Fruit fly (Drosophila melanogaster) whole organism, embryonic: Measurements from ENCODE around the gene r-cup.

Experiments used
- Ada2b ChIP-seq: fragments of 200-800 bp; sonication (Bioruptor generic); IDR thresholded peaks from 2 replicates; pipeline ENCODE4 v1.3.6; 2022; ENCODE audit warnings: missing biosample characterization, missing genetic modification characterization
- Blimp-1 ChIP-seq: fragments of 200-800 bp; sonication (Bioruptor generic); optimal IDR thresholded peaks from 3 replicates; lab custom pipeline; 2018; ENCODE audit warnings: missing biosample characterization, missing genetic modification characterization, mild to moderate bottlenecking, moderate library complexity, missing genetic modification reagents
- CG10366 ChIP-seq: fragments of 200-800 bp; sonication (Bioruptor generic); IDR thresholded peaks from 2 replicates; pipeline ENCODE4 v1.3.6; 2022; ENCODE audit warnings: missing biosample characterization, missing genetic modification characterization
- CG10462 ChIP-seq: fragments of 200-800 bp; sonication (Bioruptor generic); optimal IDR thresholded peaks from 2 replicates; lab custom pipeline; 2016; ENCODE audit warnings: missing biosample characterization, missing genetic modification characterization
- CG13624 ChIP-seq: fragments of 200-800 bp; sonication (Bioruptor generic); optimal IDR thresholded peaks from 2 replicates; lab custom pipeline; 2016; ENCODE audit warnings: missing biosample characterization, missing genetic modification characterization
- CG14667 ChIP-seq: fragments of 200-800 bp; sonication (Bioruptor generic); IDR thresholded peaks from 2 replicates; pipeline ENCODE4 v1.3.6; 2022; ENCODE audit warnings: missing biosample characterization, missing genetic modification characterization
- CG1603 ChIP-seq: fragments of 200-800 bp; sonication (Bioruptor generic); optimal IDR thresholded peaks from 2 replicates; lab custom pipeline; 2019; ENCODE audit warnings: missing biosample characterization, mild to moderate bottlenecking, missing genetic modification characterization, moderate library complexity
- CG1647 ChIP-seq: fragments of 200-800 bp; sonication (Bioruptor generic); optimal IDR thresholded peaks from 3 replicates; lab custom pipeline; 2016; ENCODE audit warnings: missing biosample characterization, missing genetic modification characterization
- CG2120 ChIP-seq: fragments of 200-800 bp; sonication (Bioruptor generic); optimal IDR thresholded peaks from 3 replicates; lab custom pipeline; 2016; ENCODE audit warnings: missing biosample characterization, missing genetic modification characterization
- CG2712 ChIP-seq: fragments of 200-800 bp; optimal IDR thresholded peaks from 3 replicates; lab custom pipeline; 2019; ENCODE audit warnings: missing biosample characterization, mild to moderate bottlenecking, missing genetic modification characterization, moderate library complexity
- CG30403 ChIP-seq: fragments of 200-800 bp; sonication (Bioruptor generic); optimal IDR thresholded peaks from 3 replicates; lab custom pipeline; 2016; ENCODE audit warnings: missing biosample characterization, missing genetic modification characterization
- CG30431 ChIP-seq: fragments of 200-800 bp; sonication (Bioruptor generic); optimal IDR thresholded peaks from 2 replicates; lab custom pipeline; 2017; ENCODE audit warnings: missing biosample characterization, missing genetic modification characterization
- CG34376 ChIP-seq: fragments of 200-800 bp; sonication (Bioruptor generic); optimal IDR thresholded peaks from 2 replicates; lab custom pipeline; 2018; ENCODE audit warnings: missing biosample characterization, mild to moderate bottlenecking, missing genetic modification characterization
- CG3847 ChIP-seq: fragments of 200-800 bp; sonication (Bioruptor generic); IDR thresholded peaks from 2 replicates; pipeline ENCODE4 v1.3.6; 2022; ENCODE audit warnings: missing biosample characterization, missing genetic modification characterization
- CG7556 ChIP-seq: fragments of 200-800 bp; sonication (Bioruptor generic); optimal IDR thresholded peaks from 2 replicates; lab custom pipeline; 2017; ENCODE audit warnings: missing biosample characterization, mild to moderate bottlenecking, missing genetic modification characterization
- CG8478 ChIP-seq: fragments of >200 bp; optimal IDR thresholded peaks from 2 replicates; lab custom pipeline; 2018
- D19A ChIP-seq: fragments of 200-800 bp; optimal IDR thresholded peaks from 3 replicates; lab custom pipeline; 2019; ENCODE audit warnings: missing biosample characterization, mild to moderate bottlenecking, missing genetic modification characterization, moderate library complexity
- Dad ChIP-seq: fragments of 200-800 bp; sonication (Bioruptor generic); optimal IDR thresholded peaks from 3 replicates; lab custom pipeline; 2016; ENCODE audit warnings: missing biosample characterization, missing genetic modification characterization
- H2.0 ChIP-seq: fragments of 200-800 bp; sonication (Bioruptor generic); IDR thresholded peaks from 2 replicates; pipeline ENCODE4 v1.3.6; 2022; ENCODE audit warnings: missing biosample characterization, missing genetic modification characterization
- HLH54F ChIP-seq: fragments of 200-800 bp; sonication (Bioruptor generic); optimal IDR thresholded peaks from 3 replicates; lab custom pipeline; 2016; ENCODE audit warnings: missing biosample characterization, missing genetic modification characterization
- Hey ChIP-seq: fragments of 200-800 bp; sonication (Bioruptor generic); optimal IDR thresholded peaks from 3 replicates; lab custom pipeline; 2018; ENCODE audit warnings: missing biosample characterization, mild to moderate bottlenecking, missing genetic modification characterization
- Kr ChIP-seq: fragments of 200-800 bp; sonication (Bioruptor generic); optimal IDR thresholded peaks from 2 replicates; lab custom pipeline; 2017; ENCODE audit warnings: missing biosample characterization, mild to moderate bottlenecking, missing genetic modification characterization
- Med ChIP-seq: fragments of 200-800 bp; sonication (Bioruptor generic); peaks from one replicate; lab custom pipeline; 2016; ENCODE audit warnings: missing biosample characterization, missing genetic modification characterization, mild to moderate bottlenecking, inconsistent platforms, moderate library complexity
- Nf-YC ChIP-seq: fragments of 200-800 bp; optimal IDR thresholded peaks from 3 replicates; lab custom pipeline; 2019; ENCODE audit warnings: missing biosample characterization, mild to moderate bottlenecking, missing genetic modification characterization, moderate library complexity
- NfI ChIP-seq: fragments of 200-800 bp; sonication (Bioruptor generic); optimal IDR thresholded peaks from 3 replicates; lab custom pipeline; 2018; ENCODE audit warnings: missing biosample characterization, mild to moderate bottlenecking, missing genetic modification characterization, moderate library complexity
- Opbp ChIP-seq: fragments of 200-800 bp; sonication (Bioruptor generic); IDR thresholded peaks from 3 replicates; pipeline ENCODE4 v1.3.6; 2022; ENCODE audit warnings: missing biosample characterization, missing genetic modification characterization; ENCODE audit not compliant: partially characterized antibody
- Sry-β ChIP-seq: fragments of 200-800 bp; sonication (Bioruptor generic); optimal IDR thresholded peaks from 2 replicates; lab custom pipeline; 2018; ENCODE audit warnings: missing biosample characterization, mild to moderate bottlenecking, missing genetic modification characterization, moderate library complexity
- Xrp1 ChIP-seq: fragments of 200-800 bp; sonication (Bioruptor generic); IDR thresholded peaks from 2 replicates; pipeline ENCODE4 v1.3.6; 2022; ENCODE audit warnings: missing biosample characterization, missing genetic modification characterization
- ab ChIP-seq: fragments of 200-800 bp; sonication (Bioruptor generic); optimal IDR thresholded peaks from 2 replicates; lab custom pipeline; 2016; ENCODE audit warnings: missing biosample characterization, missing genetic modification characterization
- ase ChIP-seq: fragments of 200-800 bp; sonication (Bioruptor generic); IDR thresholded peaks from 3 replicates; pipeline ENCODE4 v1.3.6; 2022; ENCODE audit warnings: missing biosample characterization, missing genetic modification characterization
- bowl ChIP-seq: fragments of 200-800 bp; sonication (Bioruptor generic); IDR thresholded peaks from 2 replicates; pipeline ENCODE4 v1.3.6; 2022; ENCODE audit warnings: missing biosample characterization, missing genetic modification characterization
- btn ChIP-seq: fragments of 200-800 bp; sonication (Bioruptor generic); optimal IDR thresholded peaks from 2 replicates; lab custom pipeline; 2016; ENCODE audit warnings: missing biosample characterization, missing genetic modification characterization
- cas ChIP-seq: fragments of 200-800 bp; sonication (Bioruptor generic); IDR thresholded peaks from 2 replicates; pipeline ENCODE4 v1.3.6; 2022; ENCODE audit warnings: missing biosample characterization, missing genetic modification characterization
- caup ChIP-seq: fragments of 200-800 bp; sonication (Bioruptor generic); optimal IDR thresholded peaks from 3 replicates; lab custom pipeline; 2017; ENCODE audit warnings: missing biosample characterization, mild to moderate bottlenecking, missing genetic modification characterization, moderate library complexity; ENCODE audit not compliant: severe bottlenecking
- chif ChIP-seq, 2 experiments: fragments of 200-800 bp; sonication (Bioruptor generic); optimal IDR thresholded peaks; 3 replicates each; lab custom pipeline; 2016; ENCODE audit warnings: missing biosample characterization in 2 of 2, missing genetic modification characterization in 2 of 2
- dimm ChIP-seq: fragments of 200-800 bp; sonication (Bioruptor generic); IDR thresholded peaks from 2 replicates; pipeline ENCODE4 v1.3.6; 2022; ENCODE audit warnings: missing biosample characterization, missing genetic modification characterization
- dysf ChIP-seq: fragments of 200-800 bp; sonication (Bioruptor generic); IDR thresholded peaks from 3 replicates; pipeline ENCODE4 v1.3.6; 2022; ENCODE audit warnings: missing biosample characterization, missing genetic modification characterization
- ewg ChIP-seq: fragments of 200-800 bp; sonication (Bioruptor generic); optimal IDR thresholded peaks from 3 replicates; lab custom pipeline; 2017; ENCODE audit warnings: mild to moderate bottlenecking, missing biosample characterization, missing genetic modification reagents, missing genetic modification characterization
- fd102C ChIP-seq: fragments of 200-800 bp; sonication (Bioruptor generic); optimal IDR thresholded peaks from 2 replicates; lab custom pipeline; 2018; ENCODE audit warnings: missing biosample characterization, mild to moderate bottlenecking, missing genetic modification characterization, moderate library complexity
- grau ChIP-seq: fragments of 200-800 bp; optimal IDR thresholded peaks from 3 replicates; lab custom pipeline; 2019; ENCODE audit warnings: missing biosample characterization, mild to moderate bottlenecking, missing genetic modification characterization, moderate library complexity
- hb ChIP-seq: fragments of 200-800 bp; sonication (Bioruptor generic); IDR thresholded peaks from 3 replicates; pipeline ENCODE4 v1.3.6; 2022; ENCODE audit warnings: missing biosample characterization, missing genetic modification characterization; ENCODE audit not compliant: partially characterized antibody
- kah ChIP-seq: fragments of 200-800 bp; sonication (Bioruptor generic); optimal IDR thresholded peaks from 2 replicates; lab custom pipeline; 2018; ENCODE audit warnings: missing biosample characterization, mild to moderate bottlenecking, missing genetic modification characterization
- lab ChIP-seq: fragments of 200-800 bp; sonication (Bioruptor generic); optimal IDR thresholded peaks from 3 replicates; lab custom pipeline; 2017; ENCODE audit warnings: missing biosample characterization, missing genetic modification characterization, mild to moderate bottlenecking, moderate library complexity, missing genetic modification reagents
- mirr ChIP-seq: fragments of 200-800 bp; sonication (Bioruptor generic); optimal IDR thresholded peaks from 3 replicates; lab custom pipeline; 2018; ENCODE audit warnings: missing biosample characterization, mild to moderate bottlenecking, missing genetic modification characterization
- pros ChIP-seq: fragments of 200-800 bp; sonication (Bioruptor generic); optimal IDR thresholded peaks from 3 replicates; lab custom pipeline; 2019; ENCODE audit warnings: missing biosample characterization, mild to moderate bottlenecking, missing genetic modification characterization, moderate library complexity
- slou ChIP-seq: fragments of 200-800 bp; sonication (Bioruptor generic); optimal IDR thresholded peaks from 3 replicates; lab custom pipeline; 2016; ENCODE audit warnings: missing biosample characterization, missing genetic modification characterization
- stwl ChIP-seq: fragments of 200-800 bp; sonication (Bioruptor generic); optimal IDR thresholded peaks from 3 replicates; lab custom pipeline; 2018; ENCODE audit warnings: missing biosample characterization, mild to moderate bottlenecking, missing genetic modification characterization, moderate library complexity
- twi ChIP-seq: fragments of 200-800 bp; optimal IDR thresholded peaks from 2 replicates; lab custom pipeline; 2019; ENCODE audit warnings: missing biosample characterization, mild to moderate bottlenecking, missing genetic modification characterization, moderate library complexity
- zfh1 ChIP-seq: fragments of 200-800 bp; sonication (Bioruptor generic); IDR thresholded peaks from 3 replicates; pipeline ENCODE4 v1.3.6; 2022; ENCODE audit warnings: missing biosample characterization, missing genetic modification characterization

r-cup gene

DNA sequence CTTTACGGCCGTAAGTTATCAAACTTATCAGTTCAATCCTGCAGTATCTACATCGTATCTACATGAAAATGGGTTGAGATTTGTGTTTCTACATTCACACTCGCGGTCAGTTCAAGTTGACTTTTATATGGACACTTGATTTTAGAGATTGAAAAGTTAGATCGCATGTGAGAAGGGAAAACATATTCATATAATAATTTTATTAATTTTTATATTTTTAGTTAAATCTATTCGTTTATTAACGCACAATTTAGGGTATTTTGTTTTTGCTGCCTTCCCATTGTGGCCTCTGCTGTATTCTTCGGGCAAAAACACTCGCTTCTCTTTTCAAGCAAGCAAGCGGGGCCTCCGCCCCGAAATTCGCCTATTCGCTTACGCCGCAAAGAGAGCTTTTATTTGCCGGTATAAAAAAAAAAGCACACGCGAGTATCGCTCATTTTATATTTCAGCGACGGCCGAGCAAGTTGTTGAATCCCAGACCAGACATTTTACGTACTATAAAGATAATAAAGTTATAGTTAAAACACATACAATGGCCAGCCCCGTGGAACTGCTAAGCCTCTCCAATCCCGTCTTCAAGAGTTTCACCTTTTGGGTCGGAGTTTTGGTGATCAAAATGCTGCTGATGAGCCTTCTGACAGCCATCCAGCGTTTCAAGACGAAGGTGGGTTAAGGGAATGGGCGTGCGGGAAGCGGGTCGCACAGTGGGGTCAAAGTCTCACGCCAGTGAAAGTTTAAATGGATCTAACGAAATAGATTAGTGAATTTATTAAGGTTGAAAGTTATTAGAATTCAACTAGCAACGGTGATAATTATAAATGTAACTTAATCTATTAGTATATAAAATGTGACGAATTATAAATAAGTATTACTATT, 17.2 kb upstream of the r-cup start (continued):
- TF ChIP-seq CG8478 (no peak), slou (peak; percentile 15), Xrp1 (GFP tag; lab: Robert Waterston, UW) (peak; percentile 93), Dad (GFP tag; lab: Kevin White, UChicago) (peak; percentile 26), bowl (GFP tag; lab: Robert Waterston, UW) (peak; percentile 81), dysf (peak; percentile 94), CG7556 (GFP tag; lab: Kevin White, UChicago) (peak; percentile 88), caup (peak; percentile 92), Nf-YC (tag; lab: Kevin White, UChicago) (peak; percentile 85), Hey (tag; lab: Kevin White, UChicago) (peak; percentile 8), chif (GFP tag; optimal IDR thresholded peaks at IDR 0.05; lab: Kevin White, UChicago) (peak in 1 of 2 experiments; percentile 25), pros (GFP tag; lab: Kevin White, UChicago) (peak; percentile 45), grau (tag; lab: Kevin White, UChicago) (peak; percentile 92), Blimp-1 (GFP tag; lab: Kevin White, UChicago) (peak; percentile 89), CG14667 (GFP tag; lab: Robert Waterston, UW) (peak; percentile 84), Opbp (no peak), kah (peak; percentile 86), Sry-β (GFP tag; lab: Kevin White, UChicago) (peak; percentile 28), dimm (GFP tag; lab: Robert Waterston, UW) (peak; percentile 75), Kr (GFP tag; lab: Kevin White, UChicago) (no peak), H2.0 (GFP tag; lab: Robert Waterston, UW) (peak; percentile 86), twi (peak; percentile 74), CG2712 (tag; lab: Kevin White, UChicago) (peak; percentile 93), CG30431 (peak; percentile 67), ase (GFP tag; lab: Robert Waterston, UW) (peak; percentile 88), CG10366 (peak; percentile 89), mirr (GFP tag; lab: Kevin White, UChicago) (peak; percentile 80), cas (GFP tag; lab: Robert Waterston, UW) (peak; percentile 79), Med (peak; percentile 83), lab (GFP tag; lab: Kevin White, UChicago) (peak; percentile 96), hb (GFP tag; lab: Robert Waterston, UW) (no peak), btn (no peak), fd102C (GFP tag; lab: Kevin White, UChicago) (peak; percentile 26), CG1647 (GFP tag; lab: Kevin White, UChicago) (no peak), CG30403 (peak; percentile 79), CG34376 (GFP tag; lab: Kevin White, UChicago) (peak; percentile 62), ab (GFP tag; lab: Kevin White, UChicago) (no peak), Ada2b (peak; percentile 91), ewg (GFP tag; lab: Kevin White, UChicago) (peak; percentile 78), zfh1 (GFP tag; lab: Robert Waterston, UW) (peak; percentile 94), CG2120 (GFP tag; lab: Kevin White, UChicago) (peak; percentile 73), stwl (tag; lab: Kevin White, UChicago) (no peak), CG1603 (tag; lab: Kevin White, UChicago) (peak; percentile 20), NfI (GFP tag; lab: Kevin White, UChicago) (peak; percentile 88), CG3847 (GFP tag; lab: Robert Waterston, UW) (peak; percentile 85), D19A (tag; lab: Kevin White, UChicago) (peak; percentile 89), CG10462 (GFP tag; lab: Kevin White, UChicago) (peak; percentile 61), CG13624 (GFP tag; lab: Kevin White, UChicago) (no peak), HLH54F (GFP tag; lab: Kevin White, UChicago) (no peak)
